Worm (Caenorhabditis elegans) whole organism, mixed stage, embryonic: ENCODE measurements around the gene R11D1.1.

Experiments used
- bed-3 ChIP-seq: fragments of 200-800 bp; sonication (Bioruptor generic); optimal IDR thresholded peaks from 3 replicates; lab custom pipeline; 2018; ENCODE audit warnings: mild to moderate bottlenecking, missing genetic modification characterization, moderate library complexity, missing compliant biosample characterization
- elt-1 ChIP-seq: sonication (generic microtip); optimal IDR thresholded peaks from 2 replicates; lab custom pipeline; 2017; ENCODE audit warnings: missing genetic modification characterization, mild to moderate bottlenecking, missing compliant biosample characterization, antibody characterized with exemption, moderate library complexity, borderline replicate concordance; ENCODE audit not compliant: insufficient read depth
- elt-3 ChIP-seq: fragments of 150-350 bp; optimal IDR thresholded peaks from 2 replicates; lab custom pipeline; 2014; ENCODE audit warnings: missing biosample characterization, missing genetic modification characterization
- mab-5 ChIP-seq: fragments of 150-350 bp; optimal IDR thresholded peaks from 2 replicates; lab custom pipeline; 2014; ENCODE audit warnings: missing biosample characterization, missing genetic modification characterization
- pha-4 ChIP-seq: fragments of 150-350 bp; optimal IDR thresholded peaks from 2 replicates; lab custom pipeline; 2018; ENCODE audit warnings: missing biosample characterization, missing genetic modification reagents, missing genetic modification characterization
- snpc-4 ChIP-seq: fragments of 150-350 bp; optimal IDR thresholded peaks from 2 replicates; lab custom pipeline; 2014; ENCODE audit warnings: missing biosample characterization, missing genetic modification characterization
- sptf-1 ChIP-seq: sonication (generic microtip); optimal IDR thresholded peaks from 2 replicates; lab custom pipeline; 2017; ENCODE audit warnings: mild to moderate bottlenecking, missing genetic modification characterization, moderate library complexity, missing compliant biosample characterization
- unc-62 ChIP-seq: fragments of 150-350 bp; optimal IDR thresholded peaks from 2 replicates; lab custom pipeline; 2014; ENCODE audit warnings: missing biosample characterization, missing genetic modification reagents, missing genetic modification characterization
- ztf-11 ChIP-seq: fragments of 150-350 bp; optimal IDR thresholded peaks from 2 replicates; lab custom pipeline; 2014; ENCODE audit warnings: missing biosample characterization, missing genetic modification characterization

DNA sequence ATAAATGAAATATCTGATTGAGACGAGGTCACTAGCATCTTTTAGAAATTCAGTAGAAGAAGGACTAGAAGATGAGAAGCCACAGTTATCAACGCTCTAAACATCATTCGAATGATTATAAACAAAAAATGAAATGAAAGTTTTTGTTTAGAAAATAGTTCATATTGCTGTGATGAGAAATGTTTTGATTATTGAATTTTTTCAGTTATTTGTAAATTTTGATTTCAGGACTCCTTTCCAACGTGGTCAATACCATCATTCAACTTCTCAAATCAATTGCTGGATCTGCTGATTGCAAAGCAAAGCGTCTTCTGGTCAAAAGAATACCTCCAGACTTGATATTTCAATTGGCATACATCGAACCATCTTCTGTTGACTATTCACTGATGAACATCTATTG lies 46.0 kb upstream of the R11D1.1 start, which contains the start of gene W05B10.6:
- TF ChIP-seq elt-3 (tag; lab: Kevin White, UChicago) (no peak), snpc-4 (tag; lab: Kevin White, UChicago) (no peak), mab-5 (tag; lab: Kevin White, UChicago) (no peak), unc-62 (GFP tag; lab: Kevin White, UChicago) (no peak), bed-3 (GFP tag; lab: Kevin White, UChicago) (no peak), pha-4 (tag; lab: Kevin White, UChicago) (no peak), sptf-1 (tag; lab: Kevin White, UChicago) (no peak), elt-1 (tag; lab: Kevin White, UChicago) (no peak), ztf-11 (tag; lab: Kevin White, UChicago) (no peak)
